Worm (Caenorhabditis elegans) whole organism, young adult: Measurements from ENCODE around the gene F22D3.4.
A peak's percentile ranks its signal among the peaks of the same experiment; 100 is the strongest.

ENCODE experiments used
- D2030.7 ChIP-seq: fragments of 200-800 bp; sonication (Bioruptor generic); IDR thresholded peaks from 2 replicates; pipeline ENCODE4 v1.3.6; 2022; ENCODE audit warnings: missing genetic modification reagents, missing genetic modification characterization, missing compliant biosample characterization
- F10E7.11 ChIP-seq: sonication (generic microtip); optimal IDR thresholded peaks from 2 replicates; lab custom pipeline; 2017; ENCODE audit warnings: mild to moderate bottlenecking, missing genetic modification characterization, moderate library complexity, missing compliant biosample characterization
- F37B4.10 ChIP-seq: fragments of 200-800 bp; sonication (Bioruptor generic); IDR thresholded peaks from 2 replicates; pipeline ENCODE4 v1.3.6; 2022; ENCODE audit warnings: missing genetic modification characterization, missing compliant biosample characterization
- F52B5.7 ChIP-seq: sonication (generic microtip); optimal IDR thresholded peaks from 2 replicates; lab custom pipeline; 2016; ENCODE audit warnings: mild to moderate bottlenecking, missing genetic modification characterization, missing compliant biosample characterization
- T07F8.4 ChIP-seq: sonication (generic microtip); optimal IDR thresholded peaks from 2 replicates; lab custom pipeline; 2016; ENCODE audit warnings: mild to moderate bottlenecking, missing genetic modification characterization, moderate library complexity, missing compliant biosample characterization
- Y67H2A.10 ChIP-seq: fragments of 200-800 bp; sonication (Bioruptor generic); conservative IDR thresholded peaks from 2 replicates; pipeline ENCODE4 v1.3.6; 2022; ENCODE audit warnings: missing genetic modification reagents, missing genetic modification characterization, missing compliant biosample characterization
- Y95B8A.8 ChIP-seq: fragments of 200-800 bp; sonication (Bioruptor generic); IDR thresholded peaks from 2 replicates; pipeline ENCODE4 v1.3.6; 2022; ENCODE audit warnings: missing genetic modification reagents, missing genetic modification characterization, missing compliant biosample characterization
- ama-1 ChIP-seq, 3 experiments: fragments of 150-350 bp in 1 of 3; sonication (generic microtip) in 2 of 3; optimal IDR thresholded peaks; 2 replicates each; lab custom pipeline; 2014 to 2018; ENCODE audit warnings: missing biosample characterization in 2 of 3, missing genetic modification characterization in 2 of 3, missing genetic modification reagents in 2 of 3
- aptf-3 ChIP-seq: fragments of 200-800 bp; sonication (Bioruptor generic); IDR thresholded peaks from 2 replicates; pipeline ENCODE4 v1.3.6; 2022; ENCODE audit warnings: missing genetic modification characterization, missing compliant biosample characterization
- atf-7 ChIP-seq: sonication (generic microtip); optimal IDR thresholded peaks from 2 replicates; lab custom pipeline; 2017; ENCODE audit warnings: mild to moderate bottlenecking, missing genetic modification characterization, missing compliant biosample characterization
- athp-1 ChIP-seq: sonication (generic microtip); optimal IDR thresholded peaks from 2 replicates; lab custom pipeline; 2017; ENCODE audit warnings: mild to moderate bottlenecking, missing genetic modification characterization, missing compliant biosample characterization
- ccch-3 ChIP-seq: fragments of 200-800 bp; sonication (Bioruptor generic); optimal IDR thresholded peaks from 2 replicates; lab custom pipeline; 2018; ENCODE audit warnings: mild to moderate bottlenecking, missing genetic modification characterization, missing compliant biosample characterization
- cebp-1 ChIP-seq, 2 experiments: fragments of 200-800 bp in 1 of 2; sonication (Bioruptor generic) in 1 of 2; sonication (generic microtip) in 1 of 2; IDR thresholded peaks in 1 of 2; optimal IDR thresholded peaks in 1 of 2; 2 replicates each; pipeline versions ENCODE4 v1.3.6 to Lab custom; 2017 to 2022; ENCODE audit warnings: missing compliant biosample characterization in 2 of 2, missing genetic modification characterization in 2 of 2, mild to moderate bottlenecking in 1 of 2, missing genetic modification reagents in 1 of 2, moderate library complexity in 1 of 2
- cebp-2 ChIP-seq: fragments of 200-800 bp; sonication (Bioruptor generic); IDR thresholded peaks from 2 replicates; pipeline ENCODE4 v1.3.6; 2022; ENCODE audit warnings: missing genetic modification characterization, missing compliant biosample characterization
- ceh-40 ChIP-seq: fragments of 200-800 bp; sonication (Bioruptor generic); IDR thresholded peaks from 2 replicates; pipeline ENCODE4 v1.3.6; 2022; ENCODE audit warnings: missing genetic modification characterization, missing compliant biosample characterization
- chd-7 ChIP-seq: sonication (generic microtip); optimal IDR thresholded peaks from 2 replicates; lab custom pipeline; 2016; ENCODE audit warnings: mild to moderate bottlenecking, missing genetic modification characterization, moderate library complexity, missing compliant biosample characterization
- dox-1 ChIP-seq: fragments of 200-800 bp; sonication (Bioruptor generic); IDR thresholded peaks from 2 replicates; pipeline ENCODE4 v1.3.6; 2022; ENCODE audit warnings: missing genetic modification reagents, missing genetic modification characterization, missing compliant biosample characterization
- efl-1 ChIP-seq: fragments of 150-350 bp; optimal IDR thresholded peaks from 2 replicates; lab custom pipeline; 2014; ENCODE audit warnings: missing biosample characterization, missing genetic modification reagents, missing genetic modification characterization
- egl-18 ChIP-seq: fragments of 200-800 bp; sonication (Bioruptor generic); IDR thresholded peaks from 2 replicates; pipeline ENCODE4 v1.3.6; 2022; ENCODE audit warnings: missing genetic modification reagents, missing genetic modification characterization, missing compliant biosample characterization
- egl-44 ChIP-seq: fragments of 200-800 bp; sonication (Bioruptor generic); IDR thresholded peaks from 2 replicates; pipeline ENCODE4 v1.3.6; 2022; ENCODE audit warnings: missing genetic modification reagents, missing genetic modification characterization, missing compliant biosample characterization
- egrh-3 ChIP-seq: fragments of 200-800 bp; sonication (Bioruptor generic); IDR thresholded peaks from 2 replicates; pipeline ENCODE4 v1.3.6; 2022; ENCODE audit warnings: missing genetic modification reagents, missing genetic modification characterization, missing compliant biosample characterization
- ets-4 ChIP-seq: fragments of 200-800 bp; sonication (Bioruptor generic); optimal IDR thresholded peaks from 2 replicates; lab custom pipeline; 2018; ENCODE audit warnings: mild to moderate bottlenecking, missing genetic modification characterization, missing compliant biosample characterization
- fkh-3 ChIP-seq: sonication (generic microtip); optimal IDR thresholded peaks from 2 replicates; lab custom pipeline; 2016; ENCODE audit warnings: mild to moderate bottlenecking, missing genetic modification characterization, missing compliant biosample characterization
- hmg-1.2 ChIP-seq: fragments of 200-800 bp; sonication (Bioruptor generic); IDR thresholded peaks from 2 replicates; pipeline ENCODE4 v1.3.6; 2022; ENCODE audit warnings: missing genetic modification reagents, missing genetic modification characterization, missing compliant biosample characterization
- lin-40 ChIP-seq: sonication (generic microtip); optimal IDR thresholded peaks from 2 replicates; lab custom pipeline; 2016; ENCODE audit warnings: missing genetic modification characterization, mild to moderate bottlenecking, missing compliant biosample characterization, missing genotype, missing genetic modification reagents
- lir-1 ChIP-seq: fragments of 200-800 bp; sonication (Bioruptor generic); conservative IDR thresholded peaks from 2 replicates; pipeline ENCODE4 v1.3.6; 2022; ENCODE audit warnings: missing genetic modification reagents, missing genetic modification characterization, missing compliant biosample characterization
- lsy-27 ChIP-seq: sonication (generic microtip); optimal IDR thresholded peaks from 2 replicates; lab custom pipeline; 2017; ENCODE audit warnings: missing genetic modification characterization, mild to moderate bottlenecking, missing compliant biosample characterization, antibody characterized with exemption, missing genotype, borderline replicate concordance; ENCODE audit not compliant: insufficient read depth
- madf-10 ChIP-seq: sonication (generic microtip); optimal IDR thresholded peaks from 2 replicates; lab custom pipeline; 2016; ENCODE audit warnings: mild to moderate bottlenecking, missing genetic modification characterization, missing compliant biosample characterization
- madf-3 ChIP-seq: fragments of 200-800 bp; sonication (Bioruptor generic); IDR thresholded peaks from 2 replicates; pipeline ENCODE4 v1.3.6; 2022; ENCODE audit warnings: missing genetic modification reagents, missing genetic modification characterization, missing compliant biosample characterization
- mcd-1 ChIP-seq: fragments of 200-800 bp; sonication (Bioruptor generic); IDR thresholded peaks from 2 replicates; pipeline ENCODE4 v1.3.6; 2022; ENCODE audit warnings: missing genetic modification reagents, missing genetic modification characterization, missing compliant biosample characterization
- mes-4 ChIP-seq: sonication (generic microtip); optimal IDR thresholded peaks from 2 replicates; lab custom pipeline; 2016; ENCODE audit warnings: missing genotype, missing genetic modification characterization, missing compliant biosample characterization
- nfyb-1 ChIP-seq: fragments of 200-800 bp; sonication (Bioruptor generic); IDR thresholded peaks from 2 replicates; pipeline ENCODE4 v1.3.6; 2022; ENCODE audit warnings: missing genetic modification reagents, missing genetic modification characterization, missing compliant biosample characterization
- pbrm-1 ChIP-seq: fragments of 200-800 bp; sonication (Bioruptor generic); IDR thresholded peaks from 2 replicates; pipeline ENCODE4 v1.3.6; 2022; ENCODE audit warnings: missing genetic modification reagents, missing genetic modification characterization, missing compliant biosample characterization
- rcor-1 ChIP-seq: fragments of 200-800 bp; sonication (Bioruptor generic); IDR thresholded peaks from 2 replicates; pipeline ENCODE4 v1.3.6; 2022; ENCODE audit warnings: missing genetic modification reagents, missing genetic modification characterization, missing compliant biosample characterization
- rec-8 ChIP-seq, 2 experiments: sonication (generic microtip); optimal IDR thresholded peaks; 2 replicates each; lab custom pipeline; 2016; ENCODE audit warnings: mild to moderate bottlenecking in 2 of 2, missing genetic modification characterization in 2 of 2, missing genetic modification reagents in 2 of 2, missing genotype in 2 of 2, missing biosample characterization in 1 of 2, missing compliant biosample characterization in 1 of 2, moderate library complexity in 1 of 2
- repo-1 ChIP-seq: sonication (generic microtip); optimal IDR thresholded peaks from 2 replicates; lab custom pipeline; 2017; ENCODE audit warnings: mild to moderate bottlenecking, missing genetic modification characterization, missing compliant biosample characterization
- sdz-38 ChIP-seq: sonication (generic microtip); optimal IDR thresholded peaks from 2 replicates; lab custom pipeline; 2016; ENCODE audit warnings: missing genotype, missing genetic modification characterization, missing compliant biosample characterization
- sea-2 ChIP-seq: fragments of 200-800 bp; sonication (Bioruptor generic); IDR thresholded peaks from 2 replicates; pipeline ENCODE4 v1.3.6; 2022; ENCODE audit warnings: missing genetic modification characterization, missing compliant biosample characterization
- snpc-1.1 ChIP-seq: sonication (generic microtip); optimal IDR thresholded peaks from 2 replicates; lab custom pipeline; 2017; ENCODE audit warnings: missing genetic modification characterization, mild to moderate bottlenecking, missing compliant biosample characterization, antibody characterized with exemption, moderate library complexity, missing genotype, missing genetic modification reagents; ENCODE audit not compliant: insufficient read depth
- somi-1 ChIP-seq: fragments of 200-800 bp; sonication (Bioruptor generic); optimal IDR thresholded peaks from 2 replicates; lab custom pipeline; 2018; ENCODE audit warnings: mild to moderate bottlenecking, missing genetic modification characterization, missing compliant biosample characterization
- unc-130 ChIP-seq: sonication (generic microtip); optimal IDR thresholded peaks from 2 replicates; lab custom pipeline; 2016; ENCODE audit warnings: missing genetic modification reagents, missing genetic modification characterization, missing compliant biosample characterization
- zfh-2 ChIP-seq: fragments of 200-800 bp; sonication (Bioruptor generic); conservative IDR thresholded peaks from 2 replicates; pipeline ENCODE4 v1.3.6; 2022; ENCODE audit warnings: missing genetic modification reagents, missing genetic modification characterization, missing compliant biosample characterization
- zim-3 ChIP-seq: sonication (generic microtip); optimal IDR thresholded peaks from 2 replicates; lab custom pipeline; 2017; ENCODE audit warnings: mild to moderate bottlenecking, missing genetic modification characterization, moderate library complexity, missing compliant biosample characterization
- ztf-26 ChIP-seq: sonication (generic microtip); optimal IDR thresholded peaks from 2 replicates; lab custom pipeline; 2017; ENCODE audit warnings: missing genetic modification characterization, missing compliant biosample characterization
- ztf-3 ChIP-seq: fragments of 200-800 bp; sonication (Bioruptor generic); optimal IDR thresholded peaks from 2 replicates; lab custom pipeline; 2018; ENCODE audit warnings: mild to moderate bottlenecking, missing genetic modification characterization, missing compliant biosample characterization

F22D3.4 gene

DNA sequence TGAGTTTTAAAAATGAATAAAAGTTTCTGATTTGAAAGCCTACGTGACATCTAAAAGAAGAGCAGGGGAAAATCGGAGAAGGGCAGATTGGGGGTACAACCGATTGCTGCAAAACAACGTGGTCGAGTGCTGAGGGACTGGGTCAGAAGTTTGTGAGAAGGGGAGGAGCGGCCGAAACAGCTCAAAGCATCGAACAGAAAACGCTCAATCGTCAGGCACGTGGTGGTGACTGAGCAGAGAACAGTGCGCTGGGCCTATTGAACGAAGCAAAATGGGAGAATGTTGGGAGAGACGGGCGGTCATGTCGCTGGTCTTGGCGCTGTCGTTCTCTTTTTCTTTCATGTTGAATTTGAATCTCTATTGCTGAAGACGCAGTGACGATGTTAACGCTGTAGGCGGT lies 36.2 kb downstream of the F22D3.4 start (continued):
- TF ChIP-seq somi-1 (GFP tag; lab: Kevin White, UChicago) (peak; percentile 30), lir-1 (GFP tag; lab: Robert Waterston, UW) (no peak), lsy-27 (no peak), efl-1 (GFP tag; lab: Kevin White, UChicago) (no peak), chd-7 (tag; lab: Kevin White, UChicago) (peak; percentile 68), ets-4 (GFP tag; lab: Kevin White, UChicago) (no peak), sea-2 (GFP tag; lab: Robert Waterston, UW) (no peak), snpc-1.1 (tag; lab: Kevin White, UChicago) (no peak), ztf-3 (GFP tag; lab: Kevin White, UChicago) (peak; percentile 52), egl-44 (GFP tag; lab: Robert Waterston, UW) (peak; percentile 80), nfyb-1 (0 out of 2 replicates have a peak, but pooled peaks have one; percentile 60), zim-3 (tag; lab: Kevin White, UChicago) (no peak), egrh-3 (GFP tag; lab: Robert Waterston, UW) (peak; percentile 60), hmg-1.2 (GFP tag; lab: Robert Waterston, UW) (peak; percentile 42)

- TF ChIP-seq nfyb-1 (peak; percentile 8; the same call in 1 of the 2 replicates), athp-1 (tag; lab: Kevin White, UChicago) (no peak), atf-7 (no peak), zim-3 (tag; lab: Kevin White, UChicago) (peak; percentile 53), zfh-2 (no peak), F10E7.11 (tag; lab: Kevin White, UChicago) (peak; percentile 9), cebp-2 (GFP tag; lab: Robert Waterston, UW) (0 out of 2 replicates have a peak, but pooled peaks have one; percentile 6), F52B5.7 (peak; percentile 26), mcd-1 (0 out of 2 replicates have a peak, but pooled peaks have one; percentile 16), Y95B8A.8 (GFP tag; lab: Robert Waterston, UW) (no peak), ama-1 (optimal IDR thresholded peaks at IDR 0.05; lab: Kevin White, UChicago) (peak; percentile 88), ama-1 (GFP tag; optimal IDR thresholded peaks at IDR 0.05; lab: Kevin White, UChicago) (no peak), cebp-1 (GFP tag; IDR thresholded peaks at IDR 0.05; lab: Robert Waterston, UW) (no peak), cebp-1 (tag; optimal IDR thresholded peaks at IDR 0.05; lab: Kevin White, UChicago) (peak; percentile 1), efl-1 (GFP tag; lab: Kevin White, UChicago) (no peak), D2030.7 (GFP tag; lab: Robert Waterston, UW) (no peak)
These were observed 37.3 kb downstream of the F22D3.4 start, which contains the start of gene acer-1 for ce11 chrII:6890095-6890494. Gene acer-1 (minus strand): TSS chrII:6890400.

DNA sequence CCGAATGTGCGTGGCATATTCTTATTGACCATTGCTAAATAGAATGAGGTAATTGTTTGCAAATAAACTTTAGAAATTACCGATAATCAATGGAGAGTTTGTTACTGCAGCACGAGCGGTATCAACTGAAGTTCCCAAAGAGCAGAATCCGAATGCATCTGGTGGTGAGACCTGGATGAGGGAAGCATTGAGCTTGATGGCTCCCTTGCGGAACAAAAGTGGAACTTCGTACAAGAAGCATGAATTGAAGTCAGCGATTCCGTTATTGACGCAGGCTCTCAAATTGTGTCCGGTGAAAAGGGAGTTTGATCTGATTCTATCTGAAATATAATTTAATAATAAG lies 37.9 kb downstream of the F22D3.4 start:
- TF ChIP-seq egl-18 (GFP tag; lab: Robert Waterston, UW) = no peak
- TF ChIP-seq lin-40 (tag; lab: Kevin White, UChicago) = no peak
- no peak for TF ChIP-seq pbrm-1 (GFP tag; lab: Robert Waterston, UW)
- no peak for TF ChIP-seq sdz-38 (tag; lab: Kevin White, UChicago)
- TF ChIP-seq fkh-3 (tag; lab: Kevin White, UChicago) = peak; percentile 33
- TF ChIP-seq repo-1 (tag; lab: Kevin White, UChicago) = no peak
- TF ChIP-seq T07F8.4 (tag; lab: Kevin White, UChicago) = no peak
- TF ChIP-seq mes-4 = no peak
- TF ChIP-seq madf-3 = no peak
- TF ChIP-seq unc-130 (GFP tag; lab: Kevin White, UChicago) = no peak
- TF ChIP-seq rec-8 (tag; optimal IDR thresholded peaks at IDR 0.05; lab: Kevin White, UChicago) = no peak
- peak; percentile 94 for TF ChIP-seq ama-1 (optimal IDR thresholded peaks at IDR 0.05; lab: Kevin White, UChicago)
- TF ChIP-seq ama-1 (GFP tag; optimal IDR thresholded peaks at IDR 0.05; lab: Kevin White, UChicago) = no peak
- no peak for TF ChIP-seq dox-1 (GFP tag; lab: Robert Waterston, UW)
- peak; percentile 43 for TF ChIP-seq somi-1 (GFP tag; lab: Kevin White, UChicago)
- TF ChIP-seq ztf-26 (tag; lab: Kevin White, UChicago) = no peak
- TF ChIP-seq nfyb-1 = peak; percentile 46; the same call in 1 of the 2 replicates
- TF ChIP-seq ceh-40 (GFP tag; lab: Robert Waterston, UW) = no peak
- TF ChIP-seq madf-10 (tag; lab: Kevin White, UChicago) = no peak
- no peak for TF ChIP-seq ccch-3 (GFP tag; lab: Kevin White, UChicago)
- no peak for TF ChIP-seq Y67H2A.10 (GFP tag; lab: Robert Waterston, UW)
- TF ChIP-seq rcor-1 (GFP tag; lab: Robert Waterston, UW) = no peak
- TF ChIP-seq aptf-3 = no peak
- 0 out of 2 replicates have a peak, but pooled peaks have one; percentile 70 for TF ChIP-seq F37B4.10 (GFP tag; lab: Robert Waterston, UW)
